Worm (Caenorhabditis elegans) whole organism, L2 larva: Measurements from ENCODE around the gene col-149.

Experiments
- C34F6.9 ChIP-seq: fragments of 150-350 bp; optimal IDR thresholded peaks from 2 replicates; lab custom pipeline; 2014; ENCODE audit warnings: missing biosample characterization, missing genetic modification characterization
- ZK546.5 ChIP-seq: sonication (generic microtip); optimal IDR thresholded peaks from 2 replicates; lab custom pipeline; 2017; ENCODE audit warnings: missing biosample characterization, missing genetic modification characterization
- alr-1 ChIP-seq: fragments of 150-350 bp; optimal IDR thresholded peaks from 2 replicates; lab custom pipeline; 2014; ENCODE audit warnings: missing biosample characterization, missing genetic modification characterization
- aly-2 ChIP-seq: fragments of 150-350 bp; optimal IDR thresholded peaks from 2 replicates; lab custom pipeline; 2014; ENCODE audit warnings: missing biosample characterization, missing genetic modification characterization
- ama-1 ChIP-seq: fragments of 150-350 bp; optimal IDR thresholded peaks from 2 replicates; lab custom pipeline; 2018; ENCODE audit warnings: inconsistent platforms
- blmp-1 ChIP-seq: sonication (generic microtip); optimal IDR thresholded peaks from 2 replicates; lab custom pipeline; 2017; ENCODE audit warnings: missing genetic modification characterization, mild to moderate bottlenecking, missing compliant biosample characterization, antibody characterized with exemption, moderate library complexity; ENCODE audit not compliant: insufficient read depth
- ceh-16 ChIP-seq: fragments of 150-350 bp; optimal IDR thresholded peaks from 2 replicates; lab custom pipeline; 2014; ENCODE audit warnings: missing biosample characterization, missing genetic modification characterization
- ceh-82 ChIP-seq: fragments of 150-350 bp; optimal IDR thresholded peaks from 2 replicates; lab custom pipeline; 2014; ENCODE audit warnings: missing biosample characterization, missing genetic modification characterization
- crh-2 ChIP-seq: sonication (generic microtip); optimal IDR thresholded peaks from 2 replicates; lab custom pipeline; 2017; ENCODE audit warnings: missing biosample characterization, missing genetic modification characterization
- egl-27 ChIP-seq: sonication (generic microtip); optimal IDR thresholded peaks from 3 replicates; lab custom pipeline; 2017; ENCODE audit warnings: missing biosample characterization, missing genetic modification reagents, missing genetic modification characterization
- elt-3 ChIP-seq: sonication (generic microtip); optimal IDR thresholded peaks from 2 replicates; lab custom pipeline; 2017; ENCODE audit warnings: missing biosample characterization, missing genetic modification characterization
- fos-1 ChIP-seq: fragments of 150-350 bp; optimal IDR thresholded peaks from 2 replicates; lab custom pipeline; 2014; ENCODE audit warnings: missing biosample characterization, missing genetic modification characterization
- gmeb-1 ChIP-seq: fragments of 150-350 bp; optimal IDR thresholded peaks from 2 replicates; lab custom pipeline; 2014; ENCODE audit warnings: missing biosample characterization, missing genetic modification characterization
- lin-11 ChIP-seq: fragments of 150-350 bp; sonication (generic microtip); optimal IDR thresholded peaks from 2 replicates; lab custom pipeline; 2014; ENCODE audit warnings: missing biosample characterization, missing genetic modification characterization, inconsistent platforms, mixed read lengths
- lin-13 ChIP-seq: fragments of 150-350 bp; optimal IDR thresholded peaks from 2 replicates; lab custom pipeline; 2014; ENCODE audit warnings: missing biosample characterization, missing genetic modification reagents, missing genetic modification characterization
- lsy-2 ChIP-seq, 2 experiments: fragments of 150-350 bp in 1 of 2; sonication (generic microtip) in 1 of 2; optimal IDR thresholded peaks; 2 replicates each; lab custom pipeline; 2014 to 2017; ENCODE audit warnings: missing biosample characterization in 2 of 2, missing genetic modification characterization in 2 of 2
- mab-5 ChIP-seq: fragments of 150-350 bp; optimal IDR thresholded peaks from 2 replicates; lab custom pipeline; 2014; ENCODE audit warnings: missing biosample characterization, missing genetic modification characterization
- mbf-1 ChIP-seq: sonication (generic microtip); optimal IDR thresholded peaks from 2 replicates; lab custom pipeline; 2017; ENCODE audit warnings: missing biosample characterization, missing genetic modification characterization
- mdl-1 ChIP-seq, 2 experiments: fragments of 150-350 bp in 1 of 2; sonication (generic microtip) in 1 of 2; optimal IDR thresholded peaks; 2 replicates each; lab custom pipeline; 2017; ENCODE audit warnings: missing biosample characterization in 2 of 2, missing genetic modification characterization in 2 of 2
- nhr-10 ChIP-seq: sonication (generic microtip); optimal IDR thresholded peaks from 2 replicates; lab custom pipeline; 2017; ENCODE audit warnings: missing biosample characterization, missing genetic modification characterization
- nhr-11 ChIP-seq: fragments of 150-350 bp; optimal IDR thresholded peaks from 2 replicates; lab custom pipeline; 2014; ENCODE audit warnings: missing biosample characterization, missing genetic modification characterization
- nhr-12 ChIP-seq: fragments of 150-350 bp; optimal IDR thresholded peaks from 2 replicates; lab custom pipeline; 2014; ENCODE audit warnings: missing biosample characterization, missing genetic modification characterization
- nhr-129 ChIP-seq: fragments of 150-350 bp; optimal IDR thresholded peaks from 2 replicates; lab custom pipeline; 2014; ENCODE audit warnings: missing biosample characterization, missing genetic modification characterization
- nhr-21 ChIP-seq: fragments of 150-350 bp; optimal IDR thresholded peaks from 2 replicates; lab custom pipeline; 2014; ENCODE audit warnings: missing biosample characterization, missing genetic modification characterization
- nhr-23 ChIP-seq: fragments of 150-350 bp; optimal IDR thresholded peaks from 2 replicates; lab custom pipeline; 2014; ENCODE audit warnings: missing biosample characterization, missing genetic modification reagents, missing genetic modification characterization
- nhr-25 ChIP-seq: fragments of 150-350 bp; sonication (generic microtip); optimal IDR thresholded peaks from 3 replicates; lab custom pipeline; 2014; ENCODE audit warnings: missing biosample characterization, missing genetic modification characterization
- nhr-6 ChIP-seq: fragments of 150-350 bp; optimal IDR thresholded peaks from 2 replicates; lab custom pipeline; 2014; ENCODE audit warnings: missing biosample characterization, missing genetic modification characterization
- nhr-77 ChIP-seq: fragments of 150-350 bp; optimal IDR thresholded peaks from 2 replicates; lab custom pipeline; 2014; ENCODE audit warnings: missing biosample characterization, missing genetic modification characterization
- peb-1 ChIP-seq: fragments of 150-350 bp; optimal IDR thresholded peaks from 2 replicates; lab custom pipeline; 2014; ENCODE audit warnings: missing biosample characterization, missing genetic modification characterization
- sem-4 ChIP-seq: fragments of 150-350 bp; optimal IDR thresholded peaks from 2 replicates; lab custom pipeline; 2014; ENCODE audit warnings: missing biosample characterization, missing genetic modification reagents, missing genetic modification characterization
- skn-1 ChIP-seq: sonication (generic microtip); optimal IDR thresholded peaks from 2 replicates; lab custom pipeline; 2017; ENCODE audit warnings: missing biosample characterization, missing genetic modification characterization
- sma-3 ChIP-seq: sonication (generic microtip); optimal IDR thresholded peaks from 2 replicates; lab custom pipeline; 2016; ENCODE audit warnings: missing genetic modification reagents, missing genetic modification characterization, missing compliant biosample characterization
- sma-9 ChIP-seq, 2 experiments: fragments of 150-350 bp in 1 of 2; sonication (generic microtip) in 1 of 2; optimal IDR thresholded peaks; 2 replicates each; lab custom pipeline; 2014 to 2016; ENCODE audit warnings: missing genetic modification characterization in 2 of 2, mild to moderate bottlenecking in 1 of 2, missing biosample characterization in 1 of 2, missing compliant biosample characterization in 1 of 2, missing genetic modification reagents in 1 of 2, moderate library complexity in 1 of 2
- snpc-4 ChIP-seq: fragments of 150-350 bp; optimal IDR thresholded peaks from 2 replicates; lab custom pipeline; 2014; ENCODE audit warnings: missing biosample characterization, missing genetic modification characterization
- unc-39 ChIP-seq: fragments of 150-350 bp; optimal IDR thresholded peaks from 2 replicates; lab custom pipeline; 2014; ENCODE audit warnings: missing biosample characterization, missing genetic modification characterization
- ztf-1 ChIP-seq: fragments of 200-800 bp; sonication (Bioruptor generic); conservative IDR thresholded peaks from 2 replicates; pipeline ENCODE4 v1.3.6; 2022; ENCODE audit warnings: missing genetic modification characterization, missing compliant biosample characterization
- ztf-11 ChIP-seq: sonication (generic microtip); optimal IDR thresholded peaks from 2 replicates; lab custom pipeline; 2017; ENCODE audit warnings: missing biosample characterization, missing genetic modification characterization
- ztf-4 ChIP-seq: fragments of 150-350 bp; optimal IDR thresholded peaks from 2 replicates; lab custom pipeline; 2014; ENCODE audit warnings: missing biosample characterization, missing genetic modification characterization

The col-149 gene

ce11 chrV:10320101-10320761 is 27.6 kb upstream of the col-149 start, which contains the start of the genes gna-1 and B0024.13 (continued):
- TF ChIP-seq sma-9 (GFP tag; optimal IDR thresholded peaks at IDR 0.05; lab: Kevin White, UChicago) (peak; percentile 86), sma-9 (tag; optimal IDR thresholded peaks at IDR 0.05; lab: Kevin White, UChicago) (no peak), sma-3 (GFP tag; lab: Kevin White, UChicago) (peak; percentile 76), mdl-1 (tag; optimal IDR thresholded peaks at IDR 0.05; lab: Kevin White, UChicago) (no peak), nhr-23 (no peak), sem-4 (tag; lab: Kevin White, UChicago) (no peak), mbf-1 (no peak), snpc-4 (tag; lab: Kevin White, UChicago) (peak; percentile 53), unc-39 (no peak), skn-1 (tag; lab: Kevin White, UChicago) (no peak), lin-11 (tag; lab: Kevin White, UChicago) (no peak)

ce11 chrV:10319434-10319833 is 26.8 kb upstream of the col-149 start, which contains the start of gene B0024.11:
B0024.11 (minus strand) TSS chrV:10319534.
- no peak for TF ChIP-seq sma-9 (GFP tag; optimal IDR thresholded peaks at IDR 0.05; lab: Kevin White, UChicago)
- TF ChIP-seq sma-9 (tag; optimal IDR thresholded peaks at IDR 0.05; lab: Kevin White, UChicago): no peak
- no peak for TF ChIP-seq nhr-6 (tag; lab: Kevin White, UChicago)
- TF ChIP-seq ceh-16 (tag; lab: Kevin White, UChicago): no peak
- no peak for TF ChIP-seq egl-27 (tag; lab: Kevin White, UChicago)
- no peak for TF ChIP-seq ceh-82 (tag; lab: Kevin White, UChicago)
- TF ChIP-seq lsy-2 (tag; optimal IDR thresholded peaks at IDR 0.05; lab: Kevin White, UChicago): no peak
- TF ChIP-seq elt-3 (tag; lab: Kevin White, UChicago): no peak
- TF ChIP-seq nhr-77 (tag; lab: Kevin White, UChicago): no peak
- TF ChIP-seq nhr-129 (tag; lab: Kevin White, UChicago): no peak
- no peak for TF ChIP-seq ztf-11 (tag; lab: Kevin White, UChicago)
- no peak for TF ChIP-seq ztf-4 (tag; lab: Kevin White, UChicago)
- TF ChIP-seq fos-1: no peak
- TF ChIP-seq C34F6.9 (tag; lab: Kevin White, UChicago): no peak
- TF ChIP-seq peb-1 (tag; lab: Kevin White, UChicago): no peak
- no peak for TF ChIP-seq nhr-21 (tag; lab: Kevin White, UChicago)
- no peak for TF ChIP-seq ztf-1
- no peak for TF ChIP-seq lin-13
- no peak for TF ChIP-seq blmp-1 (tag; lab: Kevin White, UChicago)
- no peak for TF ChIP-seq nhr-23

- no peak for TF ChIP-seq sma-9 (GFP tag; optimal IDR thresholded peaks at IDR 0.05; lab: Kevin White, UChicago)
- no peak for TF ChIP-seq sma-9 (tag; optimal IDR thresholded peaks at IDR 0.05; lab: Kevin White, UChicago)
- TF ChIP-seq sem-4 (tag; lab: Kevin White, UChicago): no peak
These were observed 24.6 kb upstream of the col-149 start, which contains the start of gene asps-1 for ce11 chrV:10317294-10317693. asps-1 (minus strand) TSS chrV:10317394.

- TF ChIP-seq snpc-4 (tag; lab: Kevin White, UChicago) (no peak), nhr-11 (tag; lab: Kevin White, UChicago) (no peak), nhr-10 (tag; lab: Kevin White, UChicago) (no peak), mab-5 (no peak), gmeb-1 (tag; lab: Kevin White, UChicago) (no peak)
- TF ChIP-seq, all 48 proteins: peak for 0
These were observed 21.7 kb upstream of the col-149 start, which contains the start of gene trx-2 for ce11 chrV:10314371-10314770. trx-2 (plus strand) TSS chrV:10314671.

- TF ChIP-seq snpc-4 (tag; lab: Kevin White, UChicago): no peak
- no peak for TF ChIP-seq sma-3 (GFP tag; lab: Kevin White, UChicago)
- TF ChIP-seq ceh-16 (tag; lab: Kevin White, UChicago): no peak
- TF ChIP-seq mdl-1 (tag; optimal IDR thresholded peaks at IDR 0.05; lab: Kevin White, UChicago): no peak
- TF ChIP-seq ama-1 (lab: Kevin White, UChicago): no peak
- TF ChIP-seq nhr-12: no peak
- TF ChIP-seq nhr-25 (tag; lab: Kevin White, UChicago): no peak
- no peak for TF ChIP-seq nhr-23
- no peak for TF ChIP-seq crh-2 (tag; lab: Kevin White, UChicago)
- no peak for TF ChIP-seq ztf-11 (tag; lab: Kevin White, UChicago)
- TF ChIP-seq mbf-1: no peak
- no peak for TF ChIP-seq nhr-129 (tag; lab: Kevin White, UChicago)
- TF ChIP-seq alr-1 (tag; lab: Kevin White, UChicago): no peak
- TF ChIP-seq ZK546.5 (tag; lab: Kevin White, UChicago): no peak
- no peak for TF ChIP-seq peb-1 (tag; lab: Kevin White, UChicago)
- no peak for TF ChIP-seq nhr-21 (tag; lab: Kevin White, UChicago)
- no peak for TF ChIP-seq aly-2
- no peak for TF ChIP-seq ztf-1
- TF ChIP-seq lin-11 (tag; lab: Kevin White, UChicago): no peak
- no peak for TF ChIP-seq C34F6.9 (tag; lab: Kevin White, UChicago)
These were observed 21.3 kb upstream of the col-149 start, which contains the start of gene gcy-6 for ce11 chrV:10313953-10314352. gcy-6 (minus strand) TSS chrV:10314053.
